Worm (Caenorhabditis elegans) whole organism, early embryonic: ENCODE data around the gene ttr-24.

Experiments
- F13C5.2 ChIP-seq: sonication (generic microtip); optimal IDR thresholded peaks from 2 replicates; lab custom pipeline; 2017; ENCODE audit warnings: mild to moderate bottlenecking, missing genetic modification characterization, inconsistent platforms, missing compliant biosample characterization
- ama-1 ChIP-seq: fragments of 150-350 bp; optimal IDR thresholded peaks from 2 replicates; lab custom pipeline; 2014
- ceh-36 ChIP-seq: sonication (generic microtip); optimal IDR thresholded peaks from 2 replicates; lab custom pipeline; 2016; ENCODE audit warnings: missing genetic modification characterization, inconsistent platforms, missing compliant biosample characterization
- flt-1 ChIP-seq: fragments of 200-800 bp; sonication (Bioruptor generic); IDR thresholded peaks from 2 replicates; pipeline ENCODE4 v1.3.6; 2022; ENCODE audit warnings: missing genetic modification characterization, missing compliant biosample characterization
- hmbx-1 ChIP-seq: sonication (generic microtip); optimal IDR thresholded peaks from 2 replicates; lab custom pipeline; 2016; ENCODE audit warnings: mild to moderate bottlenecking, missing genetic modification characterization, missing compliant biosample characterization
- hnd-1 ChIP-seq: sonication (generic microtip); optimal IDR thresholded peaks from 2 replicates; lab custom pipeline; 2016; ENCODE audit warnings: missing genetic modification characterization, missing compliant biosample characterization
- tbx-11 ChIP-seq: fragments of 200-800 bp; sonication (Bioruptor generic); IDR thresholded peaks from 2 replicates; pipeline ENCODE4 v1.3.6; 2022; ENCODE audit warnings: missing genetic modification characterization, missing compliant biosample characterization
- tbx-37 ChIP-seq: fragments of 200-800 bp; sonication (Bioruptor generic); conservative IDR thresholded peaks from 2 replicates; pipeline ENCODE4 v1.3.6; 2022; ENCODE audit warnings: missing genetic modification reagents, missing genetic modification characterization, missing compliant biosample characterization
- tra-4 ChIP-seq: sonication (generic microtip); optimal IDR thresholded peaks from 2 replicates; lab custom pipeline; 2017; ENCODE audit warnings: missing genetic modification characterization, missing compliant biosample characterization

DNA sequence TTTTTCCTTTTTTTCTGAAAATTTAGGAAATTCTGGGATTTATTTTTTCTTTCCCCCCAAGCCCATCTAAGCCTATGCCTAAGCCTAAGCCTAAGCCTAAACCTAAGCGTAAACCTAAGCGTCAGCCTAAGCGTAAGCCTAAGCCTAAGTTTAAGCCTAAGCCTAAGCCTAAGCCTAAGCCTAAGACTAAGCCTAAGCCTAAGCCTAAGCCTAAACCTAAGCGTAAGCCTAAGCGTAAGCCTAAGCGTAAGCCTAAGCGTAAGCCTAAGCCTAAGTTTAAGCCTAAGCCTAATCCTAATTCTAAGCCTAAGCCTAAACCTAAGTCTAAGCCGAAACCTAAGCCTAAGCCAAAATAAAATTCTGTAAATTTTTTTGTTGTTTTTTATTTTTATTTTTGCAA is 31.5 kb upstream of the ttr-24 start:
- TF ChIP-seq flt-1 (GFP tag; lab: Robert Waterston, UW) (no peak), tbx-11 (no peak), tra-4 (tag; lab: Kevin White, UChicago) (no peak), ceh-36 (peak; percentile 90), tbx-37 (no peak), ama-1 (lab: Kevin White, UChicago) (no peak), F13C5.2 (no peak), hnd-1 (tag; lab: Kevin White, UChicago) (no peak), hmbx-1 (no peak)
